Fruit fly (Drosophila melanogaster): ENCODE data around the gene CG2818.

Gene CG2818

dm6 chr2L:3712949-3713416 lies at the start of gene CG2818, which contains the start of gene CG31955:
CG2818 (plus strand) TSS chr2L:3713360.
CG31955 (minus strand) TSS chr2L:3713105.
- no peak for TF ChIP-seq CG8478 (optimal IDR thresholded peaks at IDR 0.05)

DNA sequence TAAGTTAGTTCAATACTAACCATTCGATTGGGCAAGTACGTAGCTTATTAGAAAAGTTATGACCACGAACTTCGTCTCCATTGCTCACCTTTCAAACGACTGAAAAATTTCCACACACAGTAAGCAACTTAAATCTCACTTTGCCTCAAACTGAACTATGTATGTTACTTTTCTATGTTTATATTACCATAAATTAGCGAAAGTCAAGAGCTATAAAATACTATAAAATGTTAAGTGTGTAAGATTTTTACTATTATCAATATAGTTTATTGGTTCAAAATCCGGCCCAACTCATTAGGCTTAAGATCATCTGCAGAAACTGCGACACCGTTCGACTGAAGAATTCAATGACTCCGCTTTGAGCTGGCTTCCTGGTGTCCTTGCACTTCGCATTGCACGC lies 44.7 kb upstream of the CG2818 start, which contains the start of gene Sfp24Ba:
Gene Sfp24Ba, minus strand, starts transcription at position 101 of the 400 bp plus-strand sequence.
- TF ChIP-seq EcR (GFP tag; optimal IDR thresholded peaks at IDR 0.05) = no peak
- no peak for TF ChIP-seq pan (optimal IDR thresholded peaks at IDR 0.05)
- no peak for TF ChIP-seq CG8478 (optimal IDR thresholded peaks at IDR 0.05)
- TF ChIP-seq Dll (optimal IDR thresholded peaks at IDR 0.05) = no peak

- no peak for TF ChIP-seq EcR (GFP tag; optimal IDR thresholded peaks at IDR 0.05)
- TF ChIP-seq psq (optimal IDR thresholded peaks at IDR 0.05) = no peak
- TF ChIP-seq pan (optimal IDR thresholded peaks at IDR 0.05) = no peak
- TF ChIP-seq Dll (optimal IDR thresholded peaks at IDR 0.05) = no peak
- no peak for TF ChIP-seq CG8478 (optimal IDR thresholded peaks at IDR 0.05)
- no peak for TF ChIP-seq usp (GFP tag; optimal IDR thresholded peaks at IDR 0.05)
Observed at dm6 chr2L:3669034-3669433, 44.1 kb upstream of the CG2818 start, which contains the start of gene Sfp24Bd. Sfp24Bd (minus strand) TSS chr2L:3669134.

- no peak for TF ChIP-seq EcR (GFP tag; optimal IDR thresholded peaks at IDR 0.05)
- no peak for TF ChIP-seq psq (optimal IDR thresholded peaks at IDR 0.05)
- TF ChIP-seq usp (GFP tag; optimal IDR thresholded peaks at IDR 0.05) = no peak
- no peak for TF ChIP-seq CG8478 (optimal IDR thresholded peaks at IDR 0.05)
- TF ChIP-seq Dll (optimal IDR thresholded peaks at IDR 0.05) = no peak
- TF ChIP-seq pan (optimal IDR thresholded peaks at IDR 0.05) = no peak
Observed at dm6 chr2L:3669675-3670074, 43.5 kb upstream of the CG2818 start, which contains the start of gene Sfp24Bb. Sfp24Bb (minus strand) TSS chr2L:3669775.

DNA sequence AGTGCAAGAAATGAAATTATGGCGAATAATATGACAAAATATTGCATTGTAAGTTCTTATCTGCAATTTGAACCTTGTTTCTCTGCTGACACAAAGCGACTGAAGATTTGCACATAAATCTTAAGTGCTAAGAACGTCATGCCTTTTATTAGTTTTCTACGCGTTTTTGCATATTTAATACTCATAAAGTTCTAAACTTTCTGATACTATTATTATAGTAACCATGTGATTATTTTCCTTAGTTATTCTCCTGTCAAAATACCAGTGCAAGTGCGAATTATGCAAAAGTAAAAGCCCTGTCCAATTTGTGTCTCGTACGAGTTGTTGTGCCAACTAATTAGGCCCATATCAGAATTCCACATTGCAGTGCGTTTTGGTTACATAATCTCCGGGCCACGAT lies 42.7 kb upstream of the CG2818 start, which contains the start of gene Sfp24Bc:
Gene Sfp24Bc, minus strand, starts transcription at position 101 of the 400 bp plus-strand sequence.
- TF ChIP-seq Dll (optimal IDR thresholded peaks at IDR 0.05) = no peak
- TF ChIP-seq CG8478 (optimal IDR thresholded peaks at IDR 0.05) = no peak
- no peak for TF ChIP-seq pan (optimal IDR thresholded peaks at IDR 0.05)
- TF ChIP-seq EcR (GFP tag; optimal IDR thresholded peaks at IDR 0.05) = no peak
- TF ChIP-seq psq (optimal IDR thresholded peaks at IDR 0.05) = no peak
- TF ChIP-seq usp (GFP tag; optimal IDR thresholded peaks at IDR 0.05) = no peak

DNA sequence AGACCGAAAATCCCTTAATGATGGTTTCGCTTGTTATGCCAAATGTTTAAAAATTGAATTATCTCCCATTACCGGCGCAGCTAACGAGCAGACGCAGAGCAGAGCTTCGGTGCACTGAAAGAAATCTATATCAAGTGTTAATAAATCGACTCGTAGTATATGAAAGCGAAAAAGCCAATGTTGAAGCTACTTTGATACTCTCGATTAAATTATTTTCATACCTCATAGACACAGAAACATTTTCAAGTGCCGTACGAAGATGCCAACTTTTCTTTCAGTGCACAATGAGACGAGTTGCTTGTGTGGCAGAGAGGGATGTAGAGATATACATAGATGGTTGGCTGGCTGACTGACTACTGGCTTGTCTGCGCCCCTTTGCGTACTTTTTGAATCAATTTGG lies 37.4 kb upstream of the CG2818 start:
- TF ChIP-seq EcR (GFP tag; optimal IDR thresholded peaks at IDR 0.05) = no peak
- no peak for TF ChIP-seq psq (optimal IDR thresholded peaks at IDR 0.05)
- TF ChIP-seq Dll (optimal IDR thresholded peaks at IDR 0.05) = no peak
- no peak for TF ChIP-seq CG8478 (optimal IDR thresholded peaks at IDR 0.05)
- no peak for TF ChIP-seq usp (GFP tag; optimal IDR thresholded peaks at IDR 0.05)
- TF ChIP-seq pan (optimal IDR thresholded peaks at IDR 0.05) = no peak

DNA sequence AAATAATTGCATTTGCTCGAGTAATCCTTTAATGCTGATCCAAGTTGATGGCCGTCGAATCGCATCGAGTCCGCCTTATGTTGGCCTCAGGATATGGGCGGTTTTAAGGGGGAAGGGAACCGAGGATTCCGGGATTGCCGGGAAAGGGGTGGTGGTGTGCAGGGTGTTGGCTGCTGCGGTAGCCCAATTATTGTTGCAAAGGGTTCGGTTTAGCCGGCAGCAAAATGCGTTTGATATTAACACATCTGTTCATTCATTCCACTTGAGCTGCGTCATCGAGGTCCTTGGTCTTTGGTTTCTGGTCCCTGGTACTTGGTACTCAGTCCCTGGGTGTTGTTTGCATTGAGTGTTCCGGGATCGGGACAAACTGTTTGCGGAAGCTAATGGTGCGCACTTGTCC lies 31.8 kb upstream of the CG2818 start:
- TF ChIP-seq usp (GFP tag; optimal IDR thresholded peaks at IDR 0.05) (no peak), Dll (optimal IDR thresholded peaks at IDR 0.05) (no peak), pan (optimal IDR thresholded peaks at IDR 0.05) (no peak), psq (optimal IDR thresholded peaks at IDR 0.05) (no peak), CG8478 (optimal IDR thresholded peaks at IDR 0.05) (no peak), EcR (GFP tag; optimal IDR thresholded peaks at IDR 0.05) (no peak)

DNA sequence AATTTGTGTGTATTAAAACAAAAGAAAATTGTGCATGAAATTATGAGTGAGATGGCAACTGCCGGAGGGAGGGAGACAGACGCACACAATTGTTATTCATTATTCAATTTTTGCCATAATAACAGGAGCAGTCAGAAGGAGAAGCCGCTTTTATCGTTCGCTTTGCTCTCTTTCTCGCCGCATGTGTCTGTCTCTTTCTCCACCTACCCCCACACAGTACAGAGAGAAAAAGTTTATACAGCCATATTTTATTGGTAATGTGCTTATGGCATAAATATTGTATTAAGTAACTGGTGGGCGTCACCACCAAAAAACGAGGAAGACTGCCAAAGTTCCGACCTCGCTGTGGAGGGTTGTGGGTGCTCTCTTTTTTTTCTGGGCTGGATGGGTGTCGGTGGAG lies 30.7 kb upstream of the CG2818 start:
- TF ChIP-seq psq (optimal IDR thresholded peaks at IDR 0.05) (no peak), pan (optimal IDR thresholded peaks at IDR 0.05) (no peak), EcR (GFP tag; optimal IDR thresholded peaks at IDR 0.05) (no peak), usp (GFP tag; optimal IDR thresholded peaks at IDR 0.05) (no peak), CG8478 (optimal IDR thresholded peaks at IDR 0.05) (no peak), Dll (optimal IDR thresholded peaks at IDR 0.05) (no peak)

DNA sequence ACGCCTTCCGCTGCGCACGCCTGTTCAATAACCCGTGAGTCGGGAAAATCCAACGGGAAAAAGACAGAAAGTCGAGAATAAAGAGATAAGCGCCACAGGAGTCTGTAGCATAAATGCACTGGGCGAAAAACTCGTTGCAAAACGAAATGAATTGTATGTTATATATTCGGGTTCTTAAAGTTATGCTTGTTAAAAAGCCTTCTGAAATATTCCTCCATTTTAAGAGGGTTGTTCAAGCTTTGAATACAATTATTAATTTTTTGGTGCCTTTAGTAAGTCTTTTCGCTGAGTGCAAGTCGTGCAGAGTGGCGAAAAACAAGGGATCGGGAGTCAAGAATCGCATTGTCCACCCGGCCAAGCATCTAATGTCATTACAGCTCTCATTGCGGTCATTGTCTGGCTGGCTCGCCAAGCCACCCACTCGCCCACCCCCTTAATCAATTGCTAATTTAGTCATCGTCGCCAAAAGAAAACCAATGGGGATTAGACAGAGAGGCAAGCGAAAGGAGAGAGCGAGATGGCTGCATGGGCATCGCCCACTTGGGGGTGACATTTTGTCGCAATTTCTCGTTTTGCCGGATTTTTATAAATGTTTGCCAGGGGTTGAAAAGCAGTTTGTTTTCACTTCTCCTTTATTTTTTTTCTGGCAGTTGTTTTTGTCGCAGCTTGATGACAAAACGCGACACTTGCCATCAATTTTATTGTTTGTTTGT lies 27.9 kb upstream of the CG2818 start:
- TF ChIP-seq Dll (optimal IDR thresholded peaks at IDR 0.05) = no peak
- no peak for TF ChIP-seq usp (GFP tag; optimal IDR thresholded peaks at IDR 0.05)
- no peak for TF ChIP-seq pan (optimal IDR thresholded peaks at IDR 0.05)
- no peak for TF ChIP-seq psq (optimal IDR thresholded peaks at IDR 0.05)
- TF ChIP-seq CG8478 (optimal IDR thresholded peaks at IDR 0.05) = no peak
- TF ChIP-seq EcR (GFP tag; optimal IDR thresholded peaks at IDR 0.05) = no peak

DNA sequence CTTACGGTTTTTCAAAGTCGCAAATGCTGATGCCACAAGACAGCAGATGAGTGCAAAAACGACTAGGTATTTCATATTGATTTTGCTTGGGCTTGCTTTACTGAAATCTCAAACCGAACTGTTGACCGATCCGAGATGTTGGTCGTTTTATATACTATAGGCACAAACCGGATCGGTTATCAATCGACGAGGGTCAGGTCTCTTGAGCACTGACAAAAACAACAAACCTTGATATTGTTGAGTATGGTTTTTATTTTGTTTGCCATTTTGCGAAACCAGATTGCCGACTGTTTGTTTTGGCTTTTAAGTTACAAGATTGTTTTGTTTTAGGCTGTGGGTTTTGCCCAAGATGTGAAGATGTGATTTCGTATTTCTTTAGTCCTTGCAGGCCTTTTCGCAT lies 20.7 kb upstream of the CG2818 start, which contains the start of gene CG16704:
Gene CG16704, minus strand, starts transcription at position 122 of the 400 bp plus-strand sequence.
- no peak for TF ChIP-seq usp (GFP tag; optimal IDR thresholded peaks at IDR 0.05)
- no peak for TF ChIP-seq Dll (optimal IDR thresholded peaks at IDR 0.05)
- TF ChIP-seq psq (optimal IDR thresholded peaks at IDR 0.05) = no peak
- no peak for TF ChIP-seq pan (optimal IDR thresholded peaks at IDR 0.05)
- TF ChIP-seq EcR (GFP tag; optimal IDR thresholded peaks at IDR 0.05) = no peak
- TF ChIP-seq CG8478 (optimal IDR thresholded peaks at IDR 0.05) = no peak

dm6 chr2L:3693082-3693481 lies 20.1 kb upstream of the CG2818 start, which contains the start of gene CG3513:
CG3513 (minus strand) TSS chr2L:3693182.
- TF ChIP-seq usp (GFP tag; optimal IDR thresholded peaks at IDR 0.05) = no peak
- no peak for TF ChIP-seq EcR (GFP tag; optimal IDR thresholded peaks at IDR 0.05)
- no peak for TF ChIP-seq pan (optimal IDR thresholded peaks at IDR 0.05)
- no peak for TF ChIP-seq Dll (optimal IDR thresholded peaks at IDR 0.05)
- TF ChIP-seq CG8478 (optimal IDR thresholded peaks at IDR 0.05) = no peak
- no peak for TF ChIP-seq psq (optimal IDR thresholded peaks at IDR 0.05)

DNA sequence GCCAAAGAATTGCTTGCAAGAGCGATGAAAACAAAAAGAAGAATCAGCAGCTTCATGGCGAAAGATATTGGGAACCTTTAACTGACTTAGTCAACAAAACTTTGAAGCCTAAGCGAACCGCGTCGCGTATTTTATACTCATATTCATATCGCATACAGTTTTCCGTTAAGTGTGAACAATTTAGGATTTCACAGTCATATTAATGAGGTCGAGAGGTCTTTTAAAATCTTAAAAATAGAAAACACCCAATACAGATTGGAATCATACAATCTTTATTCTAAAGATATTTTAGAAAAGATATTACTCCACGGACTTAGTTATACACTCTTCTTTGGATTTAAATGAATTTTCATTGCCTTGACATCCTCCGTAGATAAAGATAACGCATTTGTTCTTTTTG lies 19.4 kb upstream of the CG2818 start, which contains the start of gene Acp24A4:
Gene Acp24A4, minus strand, starts transcription at position 101 of the 400 bp plus-strand sequence.
- TF ChIP-seq usp (GFP tag; optimal IDR thresholded peaks at IDR 0.05) = no peak
- no peak for TF ChIP-seq CG8478 (optimal IDR thresholded peaks at IDR 0.05)
- TF ChIP-seq Dll (optimal IDR thresholded peaks at IDR 0.05) = no peak
- TF ChIP-seq EcR (GFP tag; optimal IDR thresholded peaks at IDR 0.05) = no peak
- no peak for TF ChIP-seq psq (optimal IDR thresholded peaks at IDR 0.05)
- TF ChIP-seq pan (optimal IDR thresholded peaks at IDR 0.05) = no peak
